Worm (Caenorhabditis elegans): ENCODE measurements around the gene spp-2.

ce11 chrX:7340915-7341559 is 24.4 kb upstream of the spp-2 start, which contains the start of gene C07D8.6:
- TF ChIP-seq ceh-79 (tag; optimal IDR thresholded peaks at IDR 0.05) (no peak), Y79H2A.3 (GFP tag; conservative IDR thresholded peaks at IDR 0.05) (no peak), nhr-120 (GFP tag; IDR thresholded peaks at IDR 0.05) (no peak), nfya-1 (tag; optimal IDR thresholded peaks at IDR 0.05; ENCODE audit: borderline replicate concordance, insufficient read depth) (no peak), tbp1 (GFP tag; optimal IDR thresholded peaks at IDR 0.05) (peak; percentile 42), ama-1 (optimal IDR thresholded peaks at IDR 0.05) (no peak), ama-1 (GFP tag; optimal IDR thresholded peaks at IDR 0.05) (no peak), pha-4 (tag; optimal IDR thresholded peaks at IDR 0.05) (no peak), D2030.7 (GFP tag; IDR thresholded peaks at IDR 0.05) (no peak), zim-3 (tag; optimal IDR thresholded peaks at IDR 0.05) (no peak), sea-2 (GFP tag; IDR thresholded peaks at IDR 0.05) (no peak), attf-3 (GFP tag; conservative IDR thresholded peaks at IDR 0.05) (no peak), F33H1.4 (GFP tag; IDR thresholded peaks at IDR 0.05) (no peak)
